Worm (Caenorhabditis elegans) whole organism, L4/young adult: ENCODE results near the gene Y69H2.17.

Experiments
- W03F9.2 ChIP-seq: fragments of 150-350 bp; optimal IDR thresholded peaks from 2 replicates; lab custom pipeline; 2014; ENCODE audit warnings: missing biosample characterization, missing genetic modification characterization
- him-1 ChIP-seq: sonication (generic microtip); optimal IDR thresholded peaks from 2 replicates; lab custom pipeline; 2016; ENCODE audit warnings: missing genotype, missing genetic modification reagents, missing genetic modification characterization, missing compliant biosample characterization

- no peak for TF ChIP-seq W03F9.2
- TF ChIP-seq him-1 = no peak
Measured at ce11 chrV:18687361-18687760, 2.6 kb downstream of the Y69H2.17 start.
